Worm (Caenorhabditis elegans) whole organism, L1 larva: ENCODE data around the gene cal-1.

Experiments used
- Y116A8C.19 ChIP-seq: sonication (generic microtip); optimal IDR thresholded peaks from 2 replicates; lab custom pipeline; 2016; ENCODE audit warnings: missing compliant biosample characterization, missing genetic modification characterization, borderline replicate concordance
- ama-1 ChIP-seq: fragments of 150-350 bp; optimal IDR thresholded peaks from 2 replicates; lab custom pipeline; 2014
- blmp-1 ChIP-seq: fragments of 150-350 bp; optimal IDR thresholded peaks from 2 replicates; lab custom pipeline; 2014; ENCODE audit warnings: missing biosample characterization, missing genetic modification characterization
- ceh-8 ChIP-seq: fragments of 200-800 bp; sonication (Bioruptor generic); optimal IDR thresholded peaks from 2 replicates; lab custom pipeline; 2018; ENCODE audit warnings: mild to moderate bottlenecking, missing genetic modification characterization, moderate library complexity, missing compliant biosample characterization
- ceh-82 ChIP-seq, 3 experiments: fragments of 150-350 bp in 1 of 3; sonication (generic microtip) in 2 of 3; optimal IDR thresholded peaks; 2 replicates each; lab custom pipeline; 2014 to 2017; ENCODE audit warnings: missing biosample characterization in 3 of 3, missing genetic modification characterization in 3 of 3
- ceh-88 ChIP-seq: fragments of 200-800 bp; sonication (Bioruptor generic); IDR thresholded peaks from 2 replicates; pipeline ENCODE4 v1.3.6; 2022; ENCODE audit warnings: missing genetic modification characterization, missing compliant biosample characterization
- ceh-90 ChIP-seq: sonication (generic microtip); optimal IDR thresholded peaks from 2 replicates; lab custom pipeline; 2016; ENCODE audit warnings: missing genetic modification characterization, missing compliant biosample characterization
- ces-1 ChIP-seq: fragments of 150-350 bp; optimal IDR thresholded peaks from 2 replicates; lab custom pipeline; 2014; ENCODE audit warnings: missing biosample characterization, missing genetic modification reagents, missing genetic modification characterization
- dpl-1 ChIP-seq, 3 experiments: fragments of 150-350 bp in 2 of 3; sonication (generic microtip) in 1 of 3; optimal IDR thresholded peaks; 2 replicates each; lab custom pipeline; 2014 to 2017; ENCODE audit warnings: missing biosample characterization in 3 of 3, missing genetic modification characterization in 3 of 3, missing genetic modification reagents in 3 of 3
- efl-1 ChIP-seq, 4 experiments: fragments of 150-350 bp; optimal IDR thresholded peaks in 3 of 4; peaks in 1 of 4; 1 replicate in 1 of 4; 2 replicates in 3 of 4; lab custom pipeline; 2014; ENCODE audit warnings: missing biosample characterization in 2 of 4, missing genetic modification characterization in 2 of 4, missing genetic modification reagents in 2 of 4
- egl-13 ChIP-seq: sonication (generic microtip); optimal IDR thresholded peaks from 2 replicates; lab custom pipeline; 2016; ENCODE audit warnings: missing genotype, missing genetic modification reagents, missing genetic modification characterization, missing compliant biosample characterization
- egl-27 ChIP-seq, 2 experiments: fragments of 150-350 bp in 1 of 2; sonication (generic microtip); optimal IDR thresholded peaks; 3 replicates each; lab custom pipeline; 2017 to 2018; ENCODE audit warnings: missing biosample characterization in 2 of 2, missing genetic modification characterization in 2 of 2, missing genetic modification reagents in 2 of 2
- elt-2 ChIP-seq: sonication (generic microtip); optimal IDR thresholded peaks from 2 replicates; lab custom pipeline; 2016; ENCODE audit warnings: missing genetic modification characterization, mild to moderate bottlenecking, inconsistent platforms, missing compliant biosample characterization, missing genetic modification reagents
- ets-5 ChIP-seq: fragments of 200-800 bp; sonication (Bioruptor generic); IDR thresholded peaks from 2 replicates; pipeline ENCODE4 v1.3.6; 2022; ENCODE audit warnings: missing genetic modification characterization, missing compliant biosample characterization
- fkh-10 ChIP-seq: sonication (generic microtip); optimal IDR thresholded peaks from 2 replicates; lab custom pipeline; 2017; ENCODE audit warnings: missing biosample characterization, missing genetic modification reagents, missing genetic modification characterization
- fkh-4 ChIP-seq: sonication (generic microtip); optimal IDR thresholded peaks from 2 replicates; lab custom pipeline; 2016; ENCODE audit warnings: missing compliant biosample characterization, missing genetic modification characterization, borderline replicate concordance
- fkh-8 ChIP-seq: sonication (generic microtip); optimal IDR thresholded peaks from 2 replicates; lab custom pipeline; 2016; ENCODE audit warnings: mild to moderate bottlenecking, missing genetic modification characterization, missing compliant biosample characterization
- fos-1 ChIP-seq: fragments of 150-350 bp; optimal IDR thresholded peaks from 2 replicates; lab custom pipeline; 2014; ENCODE audit warnings: missing biosample characterization, missing genetic modification characterization
- grh-1 ChIP-seq: fragments of 200-800 bp; sonication (Bioruptor generic); IDR thresholded peaks from 2 replicates; pipeline ENCODE4 v1.3.6; 2022; ENCODE audit warnings: missing genetic modification reagents, missing genetic modification characterization, missing compliant biosample characterization
- hlh-17 ChIP-seq: fragments of 200-800 bp; sonication (Bioruptor generic); optimal IDR thresholded peaks from 2 replicates; lab custom pipeline; 2018; ENCODE audit warnings: missing genetic modification characterization, mild to moderate bottlenecking, missing compliant biosample characterization, moderate library complexity, borderline replicate concordance
- hpl-2 ChIP-seq: fragments of 150-350 bp; optimal IDR thresholded peaks from 2 replicates; lab custom pipeline; 2014; ENCODE audit warnings: missing biosample characterization, missing genetic modification reagents, missing genetic modification characterization
- irx-1 ChIP-seq: sonication (generic microtip); optimal IDR thresholded peaks from 2 replicates; lab custom pipeline; 2016; ENCODE audit warnings: missing genetic modification characterization, missing compliant biosample characterization
- isw-1 ChIP-seq: fragments of 200-800 bp; sonication (Bioruptor generic); IDR thresholded peaks from 2 replicates; pipeline ENCODE4 v1.3.6; 2022; ENCODE audit warnings: missing genetic modification characterization, missing compliant biosample characterization
- lin-13 ChIP-seq: fragments of 150-350 bp; optimal IDR thresholded peaks from 2 replicates; lab custom pipeline; 2014; ENCODE audit warnings: missing biosample characterization, missing genetic modification reagents, missing genetic modification characterization
- lin-39 ChIP-seq: fragments of 150-350 bp; optimal IDR thresholded peaks from 2 replicates; lab custom pipeline; 2014; ENCODE audit warnings: missing biosample characterization, missing genetic modification reagents, missing genetic modification characterization
- lir-3 ChIP-seq: sonication (generic microtip); optimal IDR thresholded peaks from 2 replicates; lab custom pipeline; 2016; ENCODE audit warnings: mild to moderate bottlenecking, missing genetic modification characterization, moderate library complexity, missing compliant biosample characterization; ENCODE audit not compliant: poor library complexity
- lsy-2 ChIP-seq, 2 experiments: fragments of 150-350 bp; optimal IDR thresholded peaks; 2 replicates each; lab custom pipeline; 2014; ENCODE audit warnings: missing biosample characterization in 2 of 2, missing genetic modification characterization in 2 of 2
- mab-9 ChIP-seq: fragments of 200-800 bp; sonication (Bioruptor generic); IDR thresholded peaks from 2 replicates; pipeline ENCODE4 v1.3.6; 2022; ENCODE audit warnings: missing genetic modification reagents, missing genetic modification characterization, missing compliant biosample characterization
- mdl-1 ChIP-seq, 2 experiments: fragments of 150-350 bp; optimal IDR thresholded peaks; 2 replicates each; lab custom pipeline; 2014 to 2017; ENCODE audit warnings: missing biosample characterization in 2 of 2, missing genetic modification characterization in 2 of 2, inconsistent platforms in 1 of 2
- mef-2 ChIP-seq: fragments of 150-350 bp; optimal IDR thresholded peaks from 2 replicates; lab custom pipeline; 2014; ENCODE audit warnings: missing biosample characterization, missing genetic modification characterization
- nhr-12 ChIP-seq: sonication (generic microtip); optimal IDR thresholded peaks from 2 replicates; lab custom pipeline; 2017; ENCODE audit warnings: missing biosample characterization, missing genetic modification characterization
- nhr-19 ChIP-seq: fragments of 200-800 bp; sonication (Bioruptor generic); conservative IDR thresholded peaks from 2 replicates; pipeline ENCODE4 v1.3.6; 2022; ENCODE audit warnings: missing genetic modification characterization, missing compliant biosample characterization
- nhr-20 ChIP-seq: sonication (generic microtip); optimal IDR thresholded peaks from 2 replicates; lab custom pipeline; 2016; ENCODE audit warnings: mild to moderate bottlenecking, missing genetic modification characterization, missing compliant biosample characterization
- nhr-237 ChIP-seq: fragments of 150-350 bp; optimal IDR thresholded peaks from 2 replicates; lab custom pipeline; 2014; ENCODE audit warnings: missing biosample characterization, missing genetic modification characterization
- nhr-28 ChIP-seq: fragments of 150-350 bp; optimal IDR thresholded peaks from 2 replicates; lab custom pipeline; 2014; ENCODE audit warnings: missing biosample characterization, missing genetic modification characterization
- nhr-47 ChIP-seq: sonication (generic microtip); optimal IDR thresholded peaks from 2 replicates; lab custom pipeline; 2016; ENCODE audit warnings: mild to moderate bottlenecking, missing genetic modification characterization, moderate library complexity, missing compliant biosample characterization
- nhr-77 ChIP-seq: fragments of 150-350 bp; optimal IDR thresholded peaks from 2 replicates; lab custom pipeline; 2014; ENCODE audit warnings: missing biosample characterization, missing genetic modification characterization
- nhr-84 ChIP-seq: sonication (generic microtip); optimal IDR thresholded peaks from 2 replicates; lab custom pipeline; 2017; ENCODE audit warnings: missing biosample characterization, missing genetic modification characterization
- pag-3 ChIP-seq: sonication (generic microtip); optimal IDR thresholded peaks from 2 replicates; lab custom pipeline; 2017; ENCODE audit warnings: missing genetic modification characterization, mild to moderate bottlenecking, missing compliant biosample characterization, antibody characterized with exemption, borderline replicate concordance; ENCODE audit not compliant: insufficient read depth
- pqm-1 ChIP-seq: sonication (generic microtip); optimal IDR thresholded peaks from 3 replicates; lab custom pipeline; 2017; ENCODE audit warnings: missing biosample characterization, missing genetic modification characterization
- skn-1 ChIP-seq: fragments of 150-350 bp; optimal IDR thresholded peaks from 2 replicates; lab custom pipeline; 2014; ENCODE audit warnings: missing biosample characterization, missing genetic modification characterization
- snpc-4 ChIP-seq: fragments of 150-350 bp; optimal IDR thresholded peaks from 2 replicates; lab custom pipeline; 2014; ENCODE audit warnings: missing biosample characterization, missing genetic modification characterization
- snu-23 ChIP-seq: sonication (generic microtip); optimal IDR thresholded peaks from 2 replicates; lab custom pipeline; 2016; ENCODE audit warnings: missing genetic modification characterization, missing compliant biosample characterization
- sptf-1 ChIP-seq: fragments of 150-350 bp; optimal IDR thresholded peaks from 2 replicates; lab custom pipeline; 2014; ENCODE audit warnings: missing biosample characterization, missing genetic modification characterization
- swsn-7 ChIP-seq: sonication (generic microtip); optimal IDR thresholded peaks from 2 replicates; lab custom pipeline; 2016; ENCODE audit warnings: missing genetic modification characterization, missing compliant biosample characterization
- tlp-1 ChIP-seq: fragments of 150-350 bp; optimal IDR thresholded peaks from 2 replicates; lab custom pipeline; 2014; ENCODE audit warnings: missing biosample characterization, missing genetic modification characterization
- unc-62 ChIP-seq: fragments of 150-350 bp; optimal IDR thresholded peaks from 2 replicates; lab custom pipeline; 2014; ENCODE audit warnings: missing biosample characterization, missing genetic modification reagents, missing genetic modification characterization
- unc-86 ChIP-seq: sonication (generic microtip); optimal IDR thresholded peaks from 2 replicates; lab custom pipeline; 2016; ENCODE audit warnings: missing genetic modification characterization, missing compliant biosample characterization
- unc-98 ChIP-seq: fragments of 200-800 bp; sonication (Bioruptor generic); IDR thresholded peaks from 2 replicates; pipeline ENCODE4 v1.3.6; 2022; ENCODE audit warnings: missing genetic modification characterization, missing compliant biosample characterization
- xbp-1 ChIP-seq: sonication (generic microtip); optimal IDR thresholded peaks from 2 replicates; lab custom pipeline; 2016; ENCODE audit warnings: missing genetic modification characterization, missing compliant biosample characterization
- zip-4 ChIP-seq: fragments of 200-800 bp; sonication (Bioruptor generic); optimal IDR thresholded peaks from 2 replicates; lab custom pipeline; 2018; ENCODE audit warnings: mild to moderate bottlenecking, missing genetic modification characterization, moderate library complexity, missing compliant biosample characterization
- ztf-4 ChIP-seq: fragments of 150-350 bp; optimal IDR thresholded peaks from 2 replicates; lab custom pipeline; 2014; ENCODE audit warnings: missing biosample characterization, missing genetic modification characterization

The cal-1 gene

DNA sequence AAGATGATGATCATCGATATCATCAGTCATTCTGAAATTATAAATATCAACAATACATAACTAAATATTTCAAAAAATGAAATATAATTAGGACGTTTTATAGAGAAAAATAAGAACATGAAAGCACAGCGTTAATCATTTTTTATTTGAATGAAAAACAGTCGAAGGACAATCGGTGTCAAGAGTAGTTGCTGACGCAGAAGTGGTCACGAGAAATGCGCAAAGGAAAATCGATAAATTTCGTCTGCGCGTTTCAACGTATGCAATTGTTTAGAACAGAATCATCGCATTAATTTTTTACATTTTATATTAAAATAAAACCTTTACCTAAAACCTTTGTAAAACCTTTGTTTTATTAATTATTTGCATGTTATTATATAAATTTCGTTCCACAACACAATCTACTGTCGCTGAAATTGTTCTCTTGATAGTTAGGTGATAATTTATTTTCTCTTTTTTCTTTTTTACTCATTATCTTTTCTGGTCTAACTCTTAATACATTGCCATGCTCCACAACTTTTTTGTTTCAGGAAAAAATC is 19.3 kb downstream of the cal-1 start, which contains the start of the genes W04D2.4 and rbm-25 (continued):
- peak; percentile 57 for TF ChIP-seq fos-1 (tag; lab: Kevin White, UChicago)
- TF ChIP-seq snu-23, result peak; percentile 90
- peak; percentile 80 for TF ChIP-seq blmp-1 (tag; lab: Kevin White, UChicago)
- no peak for TF ChIP-seq egl-27 (tag; optimal IDR thresholded peaks at IDR 0.05; lab: Kevin White, UChicago)
- TF ChIP-seq mab-9 (GFP tag; lab: Robert Waterston, UW), result 0 out of 2 replicates have a peak, but pooled peaks have one; percentile 25
- TF ChIP-seq swsn-7 (tag; lab: Kevin White, UChicago), result peak; percentile 90
- peak in 1 of 2 experiments; percentile 69 for TF ChIP-seq mdl-1 (tag; optimal IDR thresholded peaks at IDR 0.05; lab: Kevin White, UChicago)
- TF ChIP-seq ets-5, result no peak
- no peak for TF ChIP-seq tlp-1
- TF ChIP-seq nhr-28 (tag; lab: Kevin White, UChicago), result no peak
- no peak for TF ChIP-seq unc-98 (GFP tag; lab: Robert Waterston, UW)
- peak; percentile 39 for TF ChIP-seq fkh-8 (tag; lab: Kevin White, UChicago)
- peak; percentile 63 to 77 (median 77) for TF ChIP-seq ceh-82 (tag; optimal IDR thresholded peaks at IDR 0.05; lab: Kevin White, UChicago)
- no peak for TF ChIP-seq Y116A8C.19 (tag; lab: Kevin White, UChicago)
- TF ChIP-seq nhr-77, result peak; percentile 9
- TF ChIP-seq lin-39, result peak; percentile 81
- TF ChIP-seq mef-2 (tag; lab: Kevin White, UChicago), result no peak
- TF ChIP-seq nhr-237, result peak; percentile 28
- peak; percentile 87 to 93 for TF ChIP-seq lsy-2 (tag; optimal IDR thresholded peaks at IDR 0.05; lab: Kevin White, UChicago)
- no peak for TF ChIP-seq ces-1
- peak; percentile 71 for TF ChIP-seq egl-13 (tag; lab: Kevin White, UChicago)
- no peak for TF ChIP-seq pag-3 (tag; lab: Kevin White, UChicago)
- TF ChIP-seq dpl-1 (GFP tag; optimal IDR thresholded peaks at IDR 0.05; lab: Kevin White, UChicago), result peak; percentile 68 to 81 (median 81)
- TF ChIP-seq snpc-4 (tag; lab: Kevin White, UChicago), result peak; percentile 94
- TF ChIP-seq nhr-20 (tag; lab: Kevin White, UChicago), result peak; percentile 86
- TF ChIP-seq nhr-84 (tag; lab: Kevin White, UChicago), result no peak
- peak; percentile 60 for TF ChIP-seq elt-2 (tag; lab: Kevin White, UChicago)
- peak; percentile 82 for TF ChIP-seq irx-1 (tag; lab: Kevin White, UChicago)
- peak; percentile 75 for TF ChIP-seq ama-1 (lab: Kevin White, UChicago)
- no peak for TF ChIP-seq hlh-17 (GFP tag; lab: Kevin White, UChicago)
- TF ChIP-seq xbp-1 (tag; lab: Kevin White, UChicago), result peak; percentile 85
- 0 out of 2 replicates have a peak, but pooled peaks have one; percentile 23 for TF ChIP-seq ceh-88 (GFP tag; lab: Robert Waterston, UW)
- peak; percentile 74 for TF ChIP-seq lin-13 (GFP tag; lab: Kevin White, UChicago)
- TF ChIP-seq fkh-10 (GFP tag; lab: Kevin White, UChicago), result no peak
- TF ChIP-seq sptf-1, result no peak
- peak; percentile 92 for TF ChIP-seq nhr-47
- peak; percentile 32 for TF ChIP-seq ceh-8
- TF ChIP-seq nhr-12 (tag; lab: Kevin White, UChicago), result no peak
- peak; percentile 65 for TF ChIP-seq isw-1
- no peak for TF ChIP-seq hpl-2 (GFP tag; lab: Kevin White, UChicago)
- TF ChIP-seq skn-1 (tag; lab: Kevin White, UChicago), result peak; percentile 80
- peak; percentile 87 for TF ChIP-seq nhr-19 (GFP tag; lab: Robert Waterston, UW)
- TF ChIP-seq fkh-4 (tag; lab: Kevin White, UChicago), result peak; percentile 30
- no peak for TF ChIP-seq unc-62
- TF ChIP-seq lir-3 (tag; lab: Kevin White, UChicago), result peak; percentile 60
- peak; percentile 74 to 83 for TF ChIP-seq efl-1 (optimal IDR thresholded peaks at IDR 0.05; lab: Kevin White, UChicago)
- peak; percentile 78 to 98 for TF ChIP-seq efl-1 (GFP tag; optimal IDR thresholded peaks at IDR 0.05 in 1 of 2; lab: Kevin White, UChicago)
- TF ChIP-seq ztf-4 (tag; lab: Kevin White, UChicago), result peak; percentile 57
- peak; percentile 67 for TF ChIP-seq grh-1 (GFP tag; lab: Robert Waterston, UW)
- no peak for TF ChIP-seq ceh-90
- peak; percentile 5 for TF ChIP-seq zip-4 (GFP tag; lab: Kevin White, UChicago)
- TF ChIP-seq pqm-1, result no peak
- TF ChIP-seq unc-86 (tag; lab: Kevin White, UChicago), result peak; percentile 85
